Worm (Caenorhabditis elegans) whole organism, early embryonic: Measurements from ENCODE around the gene nadk-1.

ENCODE experiments used
- B0310.2 ChIP-seq: sonication (generic microtip); optimal IDR thresholded peaks from 2 replicates; lab custom pipeline; 2016; ENCODE audit warnings: mild to moderate bottlenecking, missing genetic modification characterization, missing compliant biosample characterization
- aly-1 ChIP-seq: sonication (generic microtip); optimal IDR thresholded peaks from 2 replicates; lab custom pipeline; 2016; ENCODE audit warnings: missing genetic modification characterization, missing compliant biosample characterization
- ama-1 ChIP-seq: fragments of 150-350 bp; optimal IDR thresholded peaks from 2 replicates; lab custom pipeline; 2014
- ceh-13 ChIP-seq: fragments of 200-800 bp; sonication (Bioruptor generic); optimal IDR thresholded peaks from 2 replicates; lab custom pipeline; 2018; ENCODE audit warnings: mild to moderate bottlenecking, missing genetic modification characterization, missing compliant biosample characterization
- ets-7 ChIP-seq: sonication (generic microtip); optimal IDR thresholded peaks from 2 replicates; lab custom pipeline; 2016; ENCODE audit warnings: missing genotype, missing genetic modification characterization, missing compliant biosample characterization
- flt-1 ChIP-seq: fragments of 200-800 bp; sonication (Bioruptor generic); IDR thresholded peaks from 2 replicates; pipeline ENCODE4 v1.3.6; 2022; ENCODE audit warnings: missing genetic modification characterization, missing compliant biosample characterization
- hmbx-1 ChIP-seq: sonication (generic microtip); optimal IDR thresholded peaks from 2 replicates; lab custom pipeline; 2016; ENCODE audit warnings: mild to moderate bottlenecking, missing genetic modification characterization, missing compliant biosample characterization
- hmg-4 ChIP-seq: fragments of 200-800 bp; sonication (Bioruptor generic); optimal IDR thresholded peaks from 2 replicates; lab custom pipeline; 2018; ENCODE audit warnings: mild to moderate bottlenecking, missing genetic modification characterization, missing compliant biosample characterization
- pes-1 ChIP-seq: fragments of 200-800 bp; sonication (Bioruptor generic); IDR thresholded peaks from 2 replicates; pipeline ENCODE4 v1.3.6; 2022; ENCODE audit warnings: missing genetic modification reagents, missing genetic modification characterization, missing compliant biosample characterization
- tbx-11 ChIP-seq: fragments of 200-800 bp; sonication (Bioruptor generic); IDR thresholded peaks from 2 replicates; pipeline ENCODE4 v1.3.6; 2022; ENCODE audit warnings: missing genetic modification characterization, missing compliant biosample characterization
- tbx-37 ChIP-seq: fragments of 200-800 bp; sonication (Bioruptor generic); conservative IDR thresholded peaks from 2 replicates; pipeline ENCODE4 v1.3.6; 2022; ENCODE audit warnings: missing genetic modification reagents, missing genetic modification characterization, missing compliant biosample characterization
- tra-4 ChIP-seq: sonication (generic microtip); optimal IDR thresholded peaks from 2 replicates; lab custom pipeline; 2017; ENCODE audit warnings: missing genetic modification characterization, missing compliant biosample characterization

- TF ChIP-seq ama-1 (lab: Kevin White, UChicago): no peak
- TF ChIP-seq aly-1: no peak
- TF ChIP-seq tra-4 (tag; lab: Kevin White, UChicago): no peak
- TF ChIP-seq ets-7 (tag; lab: Kevin White, UChicago): no peak
- TF ChIP-seq B0310.2 (tag; lab: Kevin White, UChicago): no peak
- TF ChIP-seq flt-1 (GFP tag; lab: Robert Waterston, UW): no peak
- no peak for TF ChIP-seq tbx-11 (GFP tag; lab: Robert Waterston, UW)
- no peak for TF ChIP-seq pes-1 (GFP tag; lab: Robert Waterston, UW)
- TF ChIP-seq hmbx-1 (tag; lab: Kevin White, UChicago): no peak
- TF ChIP-seq ceh-13: no peak
- no peak for TF ChIP-seq hmg-4
- no peak for TF ChIP-seq tbx-37 (GFP tag; lab: Robert Waterston, UW)
Measured at ce11 chrIV:1433978-1434377, 22.9 kb upstream of the nadk-1 start.
